Worm (Caenorhabditis elegans): ENCODE results near the gene F54D5.4.

Gene F54D5.4

ce11 chrII:11612034-11612723 is 42.6 kb downstream of the F54D5.4 start, which contains the start of gene F07A11.5:
F07A11.5 (plus strand) TSS chrII:11612300.
- TF ChIP-seq pha-4 (tag; optimal IDR thresholded peaks at IDR 0.05) (no peak), pqm-1 (tag; optimal IDR thresholded peaks at IDR 0.05) (no peak), rnt-1 (tag; optimal IDR thresholded peaks at IDR 0.05) (no peak), mec-3 (tag; optimal IDR thresholded peaks at IDR 0.05; ENCODE audit: borderline replicate concordance) (no peak), ama-1 (optimal IDR thresholded peaks at IDR 0.05) (no peak), hlh-8 (tag; optimal IDR thresholded peaks at IDR 0.05) (no peak), ceh-48 (tag; optimal IDR thresholded peaks at IDR 0.05) (no peak), ttx-3 (tag; optimal IDR thresholded peaks at IDR 0.05) (no peak), nfya-1 (tag; optimal IDR thresholded peaks at IDR 0.05) (no peak), pag-3 (tag; optimal IDR thresholded peaks at IDR 0.05; ENCODE audit: borderline replicate concordance) (no peak), ceh-2 (tag; optimal IDR thresholded peaks at IDR 0.05) (no peak), pax-1 (tag; optimal IDR thresholded peaks at IDR 0.05) (no peak), unc-42 (tag; optimal IDR thresholded peaks at IDR 0.05) (no peak), ceh-31 (tag; optimal IDR thresholded peaks at IDR 0.05) (no peak), T23F11.4 (GFP tag; optimal IDR thresholded peaks at IDR 0.05) (no peak), elt-2 (tag; optimal IDR thresholded peaks at IDR 0.05) (no peak), ref-2 (tag; optimal IDR thresholded peaks at IDR 0.05) (no peak)

DNA sequence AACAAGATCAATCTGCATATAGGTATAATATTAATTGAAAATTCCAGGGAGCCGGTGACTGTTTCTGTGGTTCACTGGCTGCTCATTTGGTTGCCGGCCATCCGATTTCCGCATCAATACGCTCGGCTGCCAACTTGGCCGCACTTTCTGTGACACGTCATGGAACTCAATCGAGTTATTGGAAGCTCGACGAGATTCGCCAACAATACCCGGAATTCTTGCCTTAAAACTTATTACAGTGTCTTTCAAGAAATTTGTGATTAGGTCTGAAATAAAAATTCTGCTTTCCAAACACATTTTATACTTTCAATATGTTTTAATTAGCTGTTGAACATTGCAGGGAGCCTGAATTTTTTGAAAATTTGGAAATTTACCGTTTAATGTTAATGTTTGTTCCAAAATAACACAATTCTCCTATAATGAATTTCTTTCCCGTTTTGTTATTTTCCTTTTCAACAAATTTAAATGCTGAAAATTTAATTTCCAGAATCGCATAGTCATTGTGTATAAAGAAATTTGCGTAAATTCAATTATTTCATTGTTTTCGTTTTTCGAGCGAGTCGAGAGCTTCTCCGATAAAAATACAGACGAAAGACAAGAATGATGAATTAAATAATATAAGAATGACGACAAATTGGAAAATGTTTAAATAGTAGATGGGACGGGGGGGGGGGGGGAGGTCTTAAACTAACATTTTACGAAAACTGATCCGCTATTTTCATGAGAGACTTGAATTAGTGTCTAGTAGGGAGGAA is 44.7 kb downstream of the F54D5.4 start:
- TF ChIP-seq C08G9.2 (tag; optimal IDR thresholded peaks at IDR 0.05), result no peak
- no peak for TF ChIP-seq lin-11 (tag; optimal IDR thresholded peaks at IDR 0.05)
- TF ChIP-seq ceh-2 (tag; optimal IDR thresholded peaks at IDR 0.05), result no peak
- no peak for TF ChIP-seq ceh-45 (GFP tag; IDR thresholded peaks at IDR 0.05)

DNA sequence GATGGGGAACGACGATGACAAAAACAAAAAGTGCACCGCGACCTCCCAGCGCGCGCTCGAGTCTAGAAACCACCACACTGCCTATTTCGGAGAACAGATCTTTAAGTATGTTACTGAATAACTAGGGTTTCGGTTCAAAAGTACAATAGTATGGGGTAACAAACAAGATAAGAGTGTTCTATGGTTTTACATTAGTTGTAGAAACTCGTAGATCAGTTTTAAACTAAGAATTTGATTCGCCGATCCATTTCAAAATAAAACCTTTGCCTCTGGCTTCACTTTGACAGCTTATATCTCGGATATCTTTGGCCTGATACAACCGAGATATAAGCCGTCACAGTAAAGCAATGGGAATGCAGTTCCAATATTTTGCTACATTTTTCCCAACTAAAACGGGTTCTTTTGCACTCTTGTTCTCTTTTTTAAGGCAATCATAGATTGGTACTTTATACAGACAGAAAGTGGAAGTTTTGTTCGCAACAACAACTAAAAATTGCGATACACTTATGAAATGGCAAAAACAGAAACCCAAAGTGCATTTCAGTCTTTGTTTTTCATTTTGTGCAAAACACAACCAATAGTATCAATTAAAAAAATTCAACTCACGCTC is 46.8 kb downstream of the F54D5.4 start:
- TF ChIP-seq K09A11.1 (tag; optimal IDR thresholded peaks at IDR 0.05; ENCODE audit: insufficient read depth) (no peak), nhr-11 (tag; optimal IDR thresholded peaks at IDR 0.05) (no peak), ceh-2 (tag; optimal IDR thresholded peaks at IDR 0.05) (no peak), unc-86 (tag; optimal IDR thresholded peaks at IDR 0.05) (no peak), ttx-3 (tag; optimal IDR thresholded peaks at IDR 0.05) (no peak), ceh-6 (GFP tag; optimal IDR thresholded peaks at IDR 0.05) (no peak), K02D7.2 (tag; optimal IDR thresholded peaks at IDR 0.05) (no peak), elt-4 (tag; optimal IDR thresholded peaks at IDR 0.05) (no peak), elt-2 (tag; optimal IDR thresholded peaks at IDR 0.05) (no peak)

DNA sequence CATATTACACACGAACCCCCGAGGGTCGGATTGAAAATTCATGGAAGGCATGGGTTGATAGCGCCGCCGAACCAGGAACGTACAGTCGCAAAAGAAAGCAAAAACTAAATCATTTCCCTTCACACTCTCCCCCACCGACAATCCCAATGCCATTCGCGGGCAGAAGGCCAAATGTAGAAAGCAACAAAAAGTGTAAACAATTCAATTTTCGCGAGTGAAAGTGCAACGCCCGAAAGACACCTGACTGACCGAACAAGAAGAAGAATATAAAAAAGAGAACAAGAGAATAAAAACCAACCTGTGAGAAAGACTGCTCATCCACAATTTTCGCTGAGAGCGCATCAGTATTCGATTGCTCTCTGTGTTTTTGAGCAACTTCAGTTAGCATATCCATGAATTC is 48.1 kb downstream of the F54D5.4 start:
- TF ChIP-seq pha-4 (tag; optimal IDR thresholded peaks at IDR 0.05) (no peak), dve-1 (tag; optimal IDR thresholded peaks at IDR 0.05) (no peak), tbx-7 (tag; optimal IDR thresholded peaks at IDR 0.05) (no peak), lim-6 (tag; optimal IDR thresholded peaks at IDR 0.05) (no peak), pat-9 (tag; optimal IDR thresholded peaks at IDR 0.05) (no peak), Y22D7AL.16 (tag; optimal IDR thresholded peaks at IDR 0.05) (no peak), mec-3 (tag; optimal IDR thresholded peaks at IDR 0.05; ENCODE audit: borderline replicate concordance) (no peak), hlh-8 (tag; optimal IDR thresholded peaks at IDR 0.05) (no peak), syd-9 (tag; optimal IDR thresholded peaks at IDR 0.05) (no peak), hlh-15 (tag; optimal IDR thresholded peaks at IDR 0.05) (no peak), nfya-1 (tag; optimal IDR thresholded peaks at IDR 0.05) (no peak), F13H6.1 (tag; optimal IDR thresholded peaks at IDR 0.05) (no peak), ceh-30 (tag; optimal IDR thresholded peaks at IDR 0.05) (no peak), ceh-6 (GFP tag; optimal IDR thresholded peaks at IDR 0.05) (no peak), ceh-31 (tag; optimal IDR thresholded peaks at IDR 0.05) (no peak), K09A11.1 (tag; optimal IDR thresholded peaks at IDR 0.05; ENCODE audit: insufficient read depth) (no peak), tbx-2 (tag; optimal IDR thresholded peaks at IDR 0.05) (no peak), ref-2 (tag; optimal IDR thresholded peaks at IDR 0.05) (no peak)

All from whole organism, late embryonic.